Worm (Caenorhabditis elegans) whole organism, young adult: ENCODE results near the gene toc-1.

Experiments
- B0261.1 ChIP-seq: sonication (generic microtip); optimal IDR thresholded peaks from 2 replicates; lab custom pipeline; 2016; ENCODE audit warnings: mild to moderate bottlenecking, missing genetic modification characterization, moderate library complexity, missing compliant biosample characterization
- B0336.3 ChIP-seq: fragments of 200-800 bp; sonication (Bioruptor generic); IDR thresholded peaks from 2 replicates; pipeline ENCODE4 v1.3.6; 2022; ENCODE audit warnings: missing genetic modification characterization, missing compliant biosample characterization
- C06A6.2 ChIP-seq: fragments of 200-800 bp; sonication (Bioruptor generic); conservative IDR thresholded peaks from 2 replicates; pipeline ENCODE4 v1.3.6; 2022; ENCODE audit warnings: missing genetic modification characterization, missing compliant biosample characterization
- C17E4.6 ChIP-seq: fragments of 200-800 bp; sonication (Bioruptor generic); IDR thresholded peaks from 2 replicates; pipeline ENCODE4 v1.3.6; 2022; ENCODE audit warnings: missing genetic modification reagents, missing genetic modification characterization, missing compliant biosample characterization
- D2030.7 ChIP-seq: fragments of 200-800 bp; sonication (Bioruptor generic); IDR thresholded peaks from 2 replicates; pipeline ENCODE4 v1.3.6; 2022; ENCODE audit warnings: missing genetic modification reagents, missing genetic modification characterization, missing compliant biosample characterization
- F10E7.11 ChIP-seq: sonication (generic microtip); optimal IDR thresholded peaks from 2 replicates; lab custom pipeline; 2017; ENCODE audit warnings: mild to moderate bottlenecking, missing genetic modification characterization, moderate library complexity, missing compliant biosample characterization
- F22D6.2 ChIP-seq: sonication (generic microtip); optimal IDR thresholded peaks from 2 replicates; lab custom pipeline; 2016; ENCODE audit warnings: mild to moderate bottlenecking, missing genetic modification characterization, missing compliant biosample characterization
- F23B12.7 ChIP-seq: sonication (generic microtip); optimal IDR thresholded peaks from 2 replicates; lab custom pipeline; 2017; ENCODE audit warnings: missing genetic modification characterization, mild to moderate bottlenecking, missing compliant biosample characterization, antibody characterized with exemption, moderate library complexity; ENCODE audit not compliant: insufficient read depth
- F49E8.2 ChIP-seq: sonication (generic microtip); optimal IDR thresholded peaks from 3 replicates; lab custom pipeline; 2017; ENCODE audit warnings: missing genetic modification characterization, mild to moderate bottlenecking, missing compliant biosample characterization, antibody characterized with exemption, moderate library complexity; ENCODE audit not compliant: insufficient read depth
- K11D2.4 ChIP-seq: fragments of 200-800 bp; sonication (Bioruptor generic); IDR thresholded peaks from 2 replicates; pipeline ENCODE4 v1.3.6; 2022; ENCODE audit warnings: missing genetic modification reagents, missing genetic modification characterization, missing compliant biosample characterization
- Y67H2A.10 ChIP-seq: fragments of 200-800 bp; sonication (Bioruptor generic); conservative IDR thresholded peaks from 2 replicates; pipeline ENCODE4 v1.3.6; 2022; ENCODE audit warnings: missing genetic modification reagents, missing genetic modification characterization, missing compliant biosample characterization
- ZK185.1 ChIP-seq: sonication (generic microtip); optimal IDR thresholded peaks from 2 replicates; lab custom pipeline; 2016; ENCODE audit warnings: mild to moderate bottlenecking, missing genetic modification characterization, missing compliant biosample characterization; ENCODE audit not compliant: poor library complexity, severe bottlenecking
- attf-5 ChIP-seq: fragments of 200-800 bp; sonication (Bioruptor generic); optimal IDR thresholded peaks from 2 replicates; lab custom pipeline; 2018; ENCODE audit warnings: mild to moderate bottlenecking, missing genetic modification characterization, missing compliant biosample characterization
- bed-2 ChIP-seq: fragments of 200-800 bp; sonication (Bioruptor generic); IDR thresholded peaks from 2 replicates; pipeline ENCODE4 v1.3.6; 2022; ENCODE audit warnings: missing genetic modification reagents, missing genetic modification characterization, missing compliant biosample characterization
- cebp-1 ChIP-seq, 2 experiments: fragments of 200-800 bp in 1 of 2; sonication (Bioruptor generic) in 1 of 2; sonication (generic microtip) in 1 of 2; IDR thresholded peaks in 1 of 2; optimal IDR thresholded peaks in 1 of 2; 2 replicates each; pipeline versions ENCODE4 v1.3.6 to Lab custom; 2017 to 2022; ENCODE audit warnings: missing compliant biosample characterization in 2 of 2, missing genetic modification characterization in 2 of 2, mild to moderate bottlenecking in 1 of 2, missing genetic modification reagents in 1 of 2, moderate library complexity in 1 of 2
- ceh-58 ChIP-seq: fragments of 200-800 bp; sonication (Bioruptor generic); IDR thresholded peaks from 2 replicates; pipeline ENCODE4 v1.3.6; 2022; ENCODE audit warnings: missing genetic modification characterization, missing compliant biosample characterization
- dpl-1 ChIP-seq: fragments of 150-350 bp; optimal IDR thresholded peaks from 2 replicates; lab custom pipeline; 2014; ENCODE audit warnings: missing biosample characterization, missing genetic modification reagents, missing genetic modification characterization
- efl-1 ChIP-seq: fragments of 150-350 bp; optimal IDR thresholded peaks from 2 replicates; lab custom pipeline; 2014; ENCODE audit warnings: missing biosample characterization, missing genetic modification reagents, missing genetic modification characterization
- ets-4 ChIP-seq: fragments of 200-800 bp; sonication (Bioruptor generic); optimal IDR thresholded peaks from 2 replicates; lab custom pipeline; 2018; ENCODE audit warnings: mild to moderate bottlenecking, missing genetic modification characterization, missing compliant biosample characterization
- hlh-12 ChIP-seq: sonication (generic microtip); optimal IDR thresholded peaks from 2 replicates; lab custom pipeline; 2016; ENCODE audit warnings: missing genetic modification characterization, missing compliant biosample characterization
- hmg-1.2 ChIP-seq: fragments of 200-800 bp; sonication (Bioruptor generic); IDR thresholded peaks from 2 replicates; pipeline ENCODE4 v1.3.6; 2022; ENCODE audit warnings: missing genetic modification reagents, missing genetic modification characterization, missing compliant biosample characterization
- hrde-1 ChIP-seq: sonication (generic microtip); optimal IDR thresholded peaks from 2 replicates; lab custom pipeline; 2016; ENCODE audit warnings: missing genetic modification characterization, mild to moderate bottlenecking, missing compliant biosample characterization, moderate library complexity, missing genotype, missing genetic modification reagents, borderline replicate concordance
- lag-1 ChIP-seq: fragments of 200-800 bp; sonication (Bioruptor generic); IDR thresholded peaks from 2 replicates; pipeline ENCODE4 v1.3.6; 2022; ENCODE audit warnings: missing genetic modification reagents, missing genetic modification characterization, missing compliant biosample characterization
- let-607 ChIP-seq, 2 experiments: fragments of 200-800 bp in 1 of 2; sonication (Bioruptor generic) in 1 of 2; sonication (generic microtip) in 1 of 2; optimal IDR thresholded peaks; 2 replicates each; lab custom pipeline; 2016 to 2018; ENCODE audit warnings: mild to moderate bottlenecking in 2 of 2, missing compliant biosample characterization in 2 of 2, missing genetic modification characterization in 2 of 2, moderate library complexity in 2 of 2, missing genotype in 1 of 2
- lin-40 ChIP-seq: sonication (generic microtip); optimal IDR thresholded peaks from 2 replicates; lab custom pipeline; 2016; ENCODE audit warnings: missing genetic modification characterization, mild to moderate bottlenecking, missing compliant biosample characterization, missing genotype, missing genetic modification reagents
- lir-1 ChIP-seq: fragments of 200-800 bp; sonication (Bioruptor generic); conservative IDR thresholded peaks from 2 replicates; pipeline ENCODE4 v1.3.6; 2022; ENCODE audit warnings: missing genetic modification reagents, missing genetic modification characterization, missing compliant biosample characterization
- lsl-1 ChIP-seq: fragments of 200-800 bp; sonication (Bioruptor generic); optimal IDR thresholded peaks from 2 replicates; lab custom pipeline; 2018; ENCODE audit warnings: mild to moderate bottlenecking, missing genetic modification characterization, moderate library complexity, missing compliant biosample characterization
- lsy-27 ChIP-seq: sonication (generic microtip); optimal IDR thresholded peaks from 2 replicates; lab custom pipeline; 2017; ENCODE audit warnings: missing genetic modification characterization, mild to moderate bottlenecking, missing compliant biosample characterization, antibody characterized with exemption, missing genotype, borderline replicate concordance; ENCODE audit not compliant: insufficient read depth
- madf-10 ChIP-seq: sonication (generic microtip); optimal IDR thresholded peaks from 2 replicates; lab custom pipeline; 2016; ENCODE audit warnings: mild to moderate bottlenecking, missing genetic modification characterization, missing compliant biosample characterization
- madf-6 ChIP-seq: fragments of 200-800 bp; sonication (Bioruptor generic); IDR thresholded peaks from 2 replicates; pipeline ENCODE4 v1.3.6; 2022; ENCODE audit warnings: missing genetic modification reagents, missing genetic modification characterization, missing compliant biosample characterization
- mcd-1 ChIP-seq: fragments of 200-800 bp; sonication (Bioruptor generic); IDR thresholded peaks from 2 replicates; pipeline ENCODE4 v1.3.6; 2022; ENCODE audit warnings: missing genetic modification reagents, missing genetic modification characterization, missing compliant biosample characterization
- mxl-1 ChIP-seq: sonication (generic microtip); optimal IDR thresholded peaks from 2 replicates; lab custom pipeline; 2016; ENCODE audit warnings: missing genetic modification characterization, missing compliant biosample characterization
- pbrm-1 ChIP-seq: fragments of 200-800 bp; sonication (Bioruptor generic); IDR thresholded peaks from 2 replicates; pipeline ENCODE4 v1.3.6; 2022; ENCODE audit warnings: missing genetic modification reagents, missing genetic modification characterization, missing compliant biosample characterization
- rec-8 ChIP-seq, 2 experiments: sonication (generic microtip); optimal IDR thresholded peaks; 2 replicates each; lab custom pipeline; 2016; ENCODE audit warnings: mild to moderate bottlenecking in 2 of 2, missing genetic modification characterization in 2 of 2, missing genetic modification reagents in 2 of 2, missing genotype in 2 of 2, missing biosample characterization in 1 of 2, missing compliant biosample characterization in 1 of 2, moderate library complexity in 1 of 2
- repo-1 ChIP-seq: sonication (generic microtip); optimal IDR thresholded peaks from 2 replicates; lab custom pipeline; 2017; ENCODE audit warnings: mild to moderate bottlenecking, missing genetic modification characterization, missing compliant biosample characterization
- sdz-38 ChIP-seq: sonication (generic microtip); optimal IDR thresholded peaks from 2 replicates; lab custom pipeline; 2016; ENCODE audit warnings: missing genotype, missing genetic modification characterization, missing compliant biosample characterization
- snpc-1.1 ChIP-seq: sonication (generic microtip); optimal IDR thresholded peaks from 2 replicates; lab custom pipeline; 2017; ENCODE audit warnings: missing genetic modification characterization, mild to moderate bottlenecking, missing compliant biosample characterization, antibody characterized with exemption, moderate library complexity, missing genotype, missing genetic modification reagents; ENCODE audit not compliant: insufficient read depth
- snpc-3.4 ChIP-seq: sonication (generic microtip); optimal IDR thresholded peaks from 2 replicates; lab custom pipeline; 2017; ENCODE audit warnings: missing genetic modification characterization, mild to moderate bottlenecking, missing compliant biosample characterization, antibody characterized with exemption, moderate library complexity, missing genotype, missing genetic modification reagents
- tbp1 ChIP-seq: fragments of 200-800 bp; sonication (Bioruptor generic); optimal IDR thresholded peaks from 2 replicates; lab custom pipeline; 2018; ENCODE audit warnings: mild to moderate bottlenecking, missing genetic modification characterization, missing compliant biosample characterization
- unc-130 ChIP-seq: sonication (generic microtip); optimal IDR thresholded peaks from 2 replicates; lab custom pipeline; 2016; ENCODE audit warnings: missing genetic modification reagents, missing genetic modification characterization, missing compliant biosample characterization
- unc-62 ChIP-seq: fragments of 150-350 bp; optimal IDR thresholded peaks from 2 replicates; lab custom pipeline; 2014; ENCODE audit warnings: missing biosample characterization, missing genetic modification reagents, missing genetic modification characterization
- ztf-22 ChIP-seq: fragments of 200-800 bp; sonication (Bioruptor generic); optimal IDR thresholded peaks from 2 replicates; lab custom pipeline; 2018; ENCODE audit warnings: mild to moderate bottlenecking, missing genetic modification characterization, moderate library complexity, missing compliant biosample characterization
- ztf-25 ChIP-seq: fragments of 200-800 bp; sonication (Bioruptor generic); IDR thresholded peaks from 2 replicates; pipeline ENCODE4 v1.3.6; 2022; ENCODE audit warnings: missing genetic modification reagents, missing genetic modification characterization, missing compliant biosample characterization
- ztf-26 ChIP-seq: sonication (generic microtip); optimal IDR thresholded peaks from 2 replicates; lab custom pipeline; 2017; ENCODE audit warnings: missing genetic modification characterization, missing compliant biosample characterization
- ztf-3 ChIP-seq: fragments of 200-800 bp; sonication (Bioruptor generic); optimal IDR thresholded peaks from 2 replicates; lab custom pipeline; 2018; ENCODE audit warnings: mild to moderate bottlenecking, missing genetic modification characterization, missing compliant biosample characterization

toc-1 gene

DNA sequence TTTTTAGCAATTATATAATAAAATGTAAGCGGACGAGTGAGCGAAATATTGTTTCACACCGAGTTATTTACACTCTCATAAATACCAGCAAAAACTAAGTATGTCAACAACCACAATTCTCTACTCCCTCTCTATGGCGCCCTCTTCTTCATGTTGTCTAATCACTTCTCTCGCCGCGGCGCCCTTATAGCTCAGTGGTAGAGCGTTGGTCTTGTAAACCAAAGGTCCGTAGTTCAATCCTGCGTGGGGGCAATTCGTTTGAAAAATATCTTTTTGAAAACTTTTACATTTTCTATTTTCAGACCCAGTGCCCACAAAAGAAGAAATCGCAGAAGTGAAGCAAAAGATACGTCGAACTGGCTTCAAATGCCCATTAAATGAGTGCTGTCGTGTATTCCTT is 30.7 kb downstream of the toc-1 start (continued):
- TF ChIP-seq Y67H2A.10 (peak; percentile 60; the same call in 1 of the 2 replicates), snpc-1.1 (tag; lab: Kevin White, UChicago) (peak; percentile 59), lin-40 (tag; lab: Kevin White, UChicago) (peak; percentile 49), sdz-38 (tag; lab: Kevin White, UChicago) (no peak), lsy-27 (tag; lab: Kevin White, UChicago) (no peak), K11D2.4 (GFP tag; lab: Robert Waterston, UW) (no peak), repo-1 (tag; lab: Kevin White, UChicago) (peak; percentile 67), B0261.1 (tag; lab: Kevin White, UChicago) (peak; percentile 95), bed-2 (no peak), rec-8 (tag; optimal IDR thresholded peaks at IDR 0.05; lab: Kevin White, UChicago) (peak; percentile 83 to 93), attf-5 (GFP tag; lab: Kevin White, UChicago) (peak; percentile 75), snpc-3.4 (tag; lab: Kevin White, UChicago) (peak; percentile 80), ZK185.1 (tag; lab: Kevin White, UChicago) (peak; percentile 94), madf-10 (tag; lab: Kevin White, UChicago) (peak; percentile 51), B0336.3 (no peak), F23B12.7 (tag; lab: Kevin White, UChicago) (peak; percentile 69), F10E7.11 (peak; percentile 57), unc-62 (GFP tag; lab: Kevin White, UChicago) (no peak), pbrm-1 (peak; percentile 86), F49E8.2 (tag; lab: Kevin White, UChicago) (peak; percentile 66), ets-4 (GFP tag; lab: Kevin White, UChicago) (no peak), ztf-22 (GFP tag; lab: Kevin White, UChicago) (no peak), mxl-1 (peak; percentile 92), ztf-25 (peak; percentile 99), hmg-1.2 (GFP tag; lab: Robert Waterston, UW) (peak; percentile 84), F22D6.2 (tag; lab: Kevin White, UChicago) (peak; percentile 25), C17E4.6 (GFP tag; lab: Robert Waterston, UW) (no peak; the same call in 1 of the 2 replicates), dpl-1 (GFP tag; lab: Kevin White, UChicago) (peak; percentile 23), ztf-3 (GFP tag; lab: Kevin White, UChicago) (no peak), hlh-12 (tag; lab: Kevin White, UChicago) (peak; percentile 61), tbp1 (GFP tag; lab: Kevin White, UChicago) (peak; percentile 100), lag-1 (GFP tag; lab: Robert Waterston, UW) (peak; percentile 64; the same call in 1 of the 2 replicates), let-607 (tag; optimal IDR thresholded peaks at IDR 0.05; lab: Kevin White, UChicago) (peak in 1 of 2 experiments; percentile 58)

DNA sequence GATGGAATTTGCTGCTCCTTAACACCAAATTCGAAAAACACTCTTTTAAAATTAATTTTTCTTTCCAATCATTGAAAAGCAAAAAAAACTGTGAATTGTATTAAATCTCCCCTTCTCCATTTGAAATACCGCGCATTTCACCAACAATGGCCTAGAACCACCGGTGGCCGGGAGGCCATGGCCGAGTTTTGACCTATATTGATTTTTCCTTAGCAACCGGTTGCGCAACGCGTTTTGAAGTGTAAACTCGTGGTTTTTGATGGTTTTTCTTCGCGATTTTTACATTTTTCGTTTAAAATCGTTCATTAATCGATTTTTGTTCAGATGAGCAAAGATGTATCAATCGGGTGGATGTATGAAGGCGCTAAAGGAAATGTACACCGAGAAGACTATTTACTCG is 33.2 kb downstream of the toc-1 start, which contains the start of gene mog-3:
Gene mog-3, plus strand, starts transcription at position 319 of the 400 bp plus-strand sequence.
- TF ChIP-seq repo-1 (tag; lab: Kevin White, UChicago) (no peak), lsl-1 (peak; percentile 38), cebp-1 (GFP tag; IDR thresholded peaks at IDR 0.05; lab: Robert Waterston, UW) (no peak), cebp-1 (tag; optimal IDR thresholded peaks at IDR 0.05; lab: Kevin White, UChicago) (peak; percentile 77), attf-5 (GFP tag; lab: Kevin White, UChicago) (peak; percentile 23), madf-6 (GFP tag; lab: Robert Waterston, UW) (peak; percentile 37; the same call in 1 of the 2 replicates), B0336.3 (no peak), snpc-3.4 (tag; lab: Kevin White, UChicago) (peak; percentile 45), D2030.7 (GFP tag; lab: Robert Waterston, UW) (peak; percentile 55), ZK185.1 (tag; lab: Kevin White, UChicago) (peak; percentile 75), C06A6.2 (GFP tag; lab: Robert Waterston, UW) (no peak), hrde-1 (tag; lab: Kevin White, UChicago) (no peak), unc-130 (GFP tag; lab: Kevin White, UChicago) (peak; percentile 75), mcd-1 (GFP tag; lab: Robert Waterston, UW) (0 out of 2 replicates have a peak, but pooled peaks have one; percentile 26), ceh-58 (GFP tag; lab: Robert Waterston, UW) (no peak), lir-1 (GFP tag; lab: Robert Waterston, UW) (peak; percentile 59; the same call in 1 of the 2 replicates), ztf-26 (no peak), efl-1 (GFP tag; lab: Kevin White, UChicago) (peak; percentile 63)
